Worm (Caenorhabditis elegans) whole organism, mixed stage, embryonic: ENCODE measurements around the gene Y11D7A.7.

Experiments used
- M03D4.4 ChIP-seq: sonication (generic microtip); optimal IDR thresholded peaks from 2 replicates; lab custom pipeline; 2017; ENCODE audit warnings: mild to moderate bottlenecking, missing genetic modification characterization, missing compliant biosample characterization
- bed-3 ChIP-seq: fragments of 200-800 bp; sonication (Bioruptor generic); optimal IDR thresholded peaks from 3 replicates; lab custom pipeline; 2018; ENCODE audit warnings: mild to moderate bottlenecking, missing genetic modification characterization, moderate library complexity, missing compliant biosample characterization
- blmp-1 ChIP-seq: fragments of 150-350 bp; optimal IDR thresholded peaks from 2 replicates; lab custom pipeline; 2014; ENCODE audit warnings: missing biosample characterization, missing genetic modification characterization
- ceh-39 ChIP-seq: fragments of 150-350 bp; optimal IDR thresholded peaks from 2 replicates; lab custom pipeline; 2014; ENCODE audit warnings: missing biosample characterization, missing genetic modification characterization
- ceh-83 ChIP-seq: fragments of 200-800 bp; sonication (Bioruptor generic); optimal IDR thresholded peaks from 2 replicates; lab custom pipeline; 2018; ENCODE audit warnings: mild to moderate bottlenecking, missing genetic modification characterization, missing compliant biosample characterization
- ces-1 ChIP-seq: fragments of 150-350 bp; optimal IDR thresholded peaks from 2 replicates; lab custom pipeline; 2014; ENCODE audit warnings: missing biosample characterization, missing genetic modification reagents, missing genetic modification characterization
- cnd-1 ChIP-seq: fragments of 200-800 bp; sonication (Bioruptor generic); optimal IDR thresholded peaks from 2 replicates; lab custom pipeline; 2018; ENCODE audit warnings: mild to moderate bottlenecking, missing genetic modification characterization, missing compliant biosample characterization
- drap-1 ChIP-seq: fragments of 200-800 bp; sonication (Bioruptor generic); optimal IDR thresholded peaks from 3 replicates; lab custom pipeline; 2018; ENCODE audit warnings: mild to moderate bottlenecking, missing genetic modification characterization, missing compliant biosample characterization
- elt-1 ChIP-seq: sonication (generic microtip); optimal IDR thresholded peaks from 2 replicates; lab custom pipeline; 2017; ENCODE audit warnings: missing genetic modification characterization, mild to moderate bottlenecking, missing compliant biosample characterization, antibody characterized with exemption, moderate library complexity, borderline replicate concordance; ENCODE audit not compliant: insufficient read depth
- elt-3 ChIP-seq: fragments of 150-350 bp; optimal IDR thresholded peaks from 2 replicates; lab custom pipeline; 2014; ENCODE audit warnings: missing biosample characterization, missing genetic modification characterization
- flh-1 ChIP-seq: fragments of 200-800 bp; sonication (Bioruptor generic); optimal IDR thresholded peaks from 2 replicates; lab custom pipeline; 2018; ENCODE audit warnings: mild to moderate bottlenecking, missing genetic modification characterization, moderate library complexity, missing compliant biosample characterization
- ham-2 ChIP-seq: fragments of 200-800 bp; sonication (Bioruptor generic); optimal IDR thresholded peaks from 2 replicates; lab custom pipeline; 2018; ENCODE audit warnings: mild to moderate bottlenecking, missing genetic modification characterization, missing compliant biosample characterization
- hlh-1 ChIP-seq: fragments of 150-350 bp; optimal IDR thresholded peaks from 2 replicates; lab custom pipeline; 2014; ENCODE audit warnings: missing biosample characterization, missing genetic modification reagents, missing genetic modification characterization
- lin-13 ChIP-seq: fragments of 150-350 bp; optimal IDR thresholded peaks from 2 replicates; lab custom pipeline; 2014; ENCODE audit warnings: missing biosample characterization, missing genetic modification characterization
- lsy-2 ChIP-seq: fragments of 150-350 bp; optimal IDR thresholded peaks from 2 replicates; lab custom pipeline; 2014; ENCODE audit warnings: missing biosample characterization, missing genetic modification characterization
- mep-1 ChIP-seq: fragments of 150-350 bp; optimal IDR thresholded peaks from 2 replicates; lab custom pipeline; 2017; ENCODE audit warnings: missing biosample characterization, missing genetic modification reagents, missing genetic modification characterization, inconsistent platforms
- mls-2 ChIP-seq: sonication (generic microtip); optimal IDR thresholded peaks from 2 replicates; lab custom pipeline; 2016; ENCODE audit warnings: mild to moderate bottlenecking, missing genetic modification characterization, moderate library complexity, missing compliant biosample characterization
- nhr-12 ChIP-seq: fragments of 150-350 bp; optimal IDR thresholded peaks from 2 replicates; lab custom pipeline; 2014; ENCODE audit warnings: missing biosample characterization, missing genetic modification characterization
- nhr-2 ChIP-seq: fragments of 150-350 bp; optimal IDR thresholded peaks from 2 replicates; lab custom pipeline; 2014; ENCODE audit warnings: missing biosample characterization, missing genetic modification characterization
- nhr-237 ChIP-seq: fragments of 150-350 bp; optimal IDR thresholded peaks from 2 replicates; lab custom pipeline; 2014; ENCODE audit warnings: missing biosample characterization, missing genetic modification characterization
- nhr-28 ChIP-seq: fragments of 150-350 bp; optimal IDR thresholded peaks from 2 replicates; lab custom pipeline; 2014; ENCODE audit warnings: missing biosample characterization, missing genetic modification characterization
- nhr-76 ChIP-seq: sonication (generic microtip); optimal IDR thresholded peaks from 2 replicates; lab custom pipeline; 2017; ENCODE audit warnings: missing biosample characterization, missing genetic modification characterization
- pha-4 ChIP-seq: fragments of 150-350 bp; optimal IDR thresholded peaks from 2 replicates; lab custom pipeline; 2018; ENCODE audit warnings: missing biosample characterization, missing genetic modification reagents, missing genetic modification characterization
- sem-2 ChIP-seq: fragments of 200-800 bp; sonication (Bioruptor generic); optimal IDR thresholded peaks from 2 replicates; lab custom pipeline; 2018; ENCODE audit warnings: mild to moderate bottlenecking, missing genetic modification characterization, missing compliant biosample characterization
- sptf-1 ChIP-seq: sonication (generic microtip); optimal IDR thresholded peaks from 2 replicates; lab custom pipeline; 2017; ENCODE audit warnings: mild to moderate bottlenecking, missing genetic modification characterization, moderate library complexity, missing compliant biosample characterization
- tbx-8 ChIP-seq: fragments of 200-800 bp; sonication (Bioruptor generic); optimal IDR thresholded peaks from 2 replicates; lab custom pipeline; 2018; ENCODE audit warnings: mild to moderate bottlenecking, missing genetic modification characterization, moderate library complexity, missing compliant biosample characterization
- unc-120 ChIP-seq: sonication (generic microtip); optimal IDR thresholded peaks from 2 replicates; lab custom pipeline; 2017; ENCODE audit warnings: missing genetic modification characterization, missing compliant biosample characterization; ENCODE audit not compliant: poor library complexity, severe bottlenecking
- unc-39 ChIP-seq: fragments of 150-350 bp; optimal IDR thresholded peaks from 2 replicates; lab custom pipeline; 2014; ENCODE audit warnings: missing biosample characterization, missing genetic modification characterization
- unc-62 ChIP-seq: fragments of 150-350 bp; optimal IDR thresholded peaks from 2 replicates; lab custom pipeline; 2014; ENCODE audit warnings: missing biosample characterization, missing genetic modification reagents, missing genetic modification characterization
- zip-8 ChIP-seq: fragments of 150-350 bp; optimal IDR thresholded peaks from 2 replicates; lab custom pipeline; 2014; ENCODE audit warnings: missing biosample characterization, missing genetic modification characterization
- ztf-11 ChIP-seq: fragments of 150-350 bp; optimal IDR thresholded peaks from 2 replicates; lab custom pipeline; 2014; ENCODE audit warnings: missing biosample characterization, missing genetic modification characterization

Y11D7A.7 gene

ce11 chrIV:9264513-9264912, 15.2 kb downstream of the Y11D7A.7 start:
- no peak for TF ChIP-seq lin-13
- TF ChIP-seq sptf-1 (tag; lab: Kevin White, UChicago) = no peak
- TF ChIP-seq cnd-1 (tag; lab: Kevin White, UChicago) = no peak
- no peak for TF ChIP-seq nhr-28 (tag; lab: Kevin White, UChicago)
- TF ChIP-seq drap-1 = no peak
- no peak for TF ChIP-seq elt-3 (tag; lab: Kevin White, UChicago)
- TF ChIP-seq nhr-237 = no peak
- TF ChIP-seq ztf-11 (tag; lab: Kevin White, UChicago) = no peak
- TF ChIP-seq tbx-8 (GFP tag; lab: Kevin White, UChicago) = no peak
- TF ChIP-seq sem-2 = no peak
- no peak for TF ChIP-seq flh-1 (GFP tag; lab: Kevin White, UChicago)
- no peak for TF ChIP-seq nhr-76 (tag; lab: Kevin White, UChicago)
- TF ChIP-seq lsy-2 (tag; lab: Kevin White, UChicago) = no peak
- TF ChIP-seq elt-1 = no peak
- TF ChIP-seq unc-39 = no peak
- no peak for TF ChIP-seq nhr-2
- TF ChIP-seq pha-4 (tag; lab: Kevin White, UChicago) = no peak
- no peak for TF ChIP-seq ces-1 (GFP tag; lab: Kevin White, UChicago)
- no peak for TF ChIP-seq M03D4.4 (tag; lab: Kevin White, UChicago)
- TF ChIP-seq, all 35 proteins: peak for 0

- TF ChIP-seq sem-2 (no peak), unc-62 (GFP tag; lab: Kevin White, UChicago) (no peak), hlh-1 (tag; lab: Kevin White, UChicago) (no peak), ceh-83 (no peak), unc-39 (no peak), nhr-12 (tag; lab: Kevin White, UChicago) (no peak), flh-1 (GFP tag; lab: Kevin White, UChicago) (no peak), sptf-1 (tag; lab: Kevin White, UChicago) (no peak), bed-3 (GFP tag; lab: Kevin White, UChicago) (no peak), ces-1 (GFP tag; lab: Kevin White, UChicago) (no peak), unc-120 (tag; lab: Kevin White, UChicago) (no peak), elt-1 (no peak), lsy-2 (tag; lab: Kevin White, UChicago) (no peak), zip-8 (tag; lab: Kevin White, UChicago) (no peak)
Observed at ce11 chrIV:9266464-9266863, 17.1 kb downstream of the Y11D7A.7 start, which contains the start of gene Y11D7A.19. Y11D7A.19 (minus strand) TSS chrIV:9266564.

- TF ChIP-seq nhr-2 (peak; percentile 74), cnd-1 (tag; lab: Kevin White, UChicago) (peak; percentile 28), zip-8 (tag; lab: Kevin White, UChicago) (no peak)
- TF ChIP-seq, all 35 proteins: peak for 2
Observed at ce11 chrIV:9267581-9267980, 18.3 kb downstream of the Y11D7A.7 start.

ce11 chrIV:9268916-9269315, 19.6 kb downstream of the Y11D7A.7 start:
- TF ChIP-seq mep-1 = peak; percentile 20
- TF ChIP-seq unc-120 (tag; lab: Kevin White, UChicago) = peak; percentile 7
- TF ChIP-seq ceh-83 = peak; percentile 37
- no peak for TF ChIP-seq nhr-12 (tag; lab: Kevin White, UChicago)
- TF ChIP-seq ceh-39 (tag; lab: Kevin White, UChicago) = peak; percentile 27
- TF ChIP-seq nhr-76 (tag; lab: Kevin White, UChicago) = no peak
- TF ChIP-seq sem-2 = no peak
- TF ChIP-seq M03D4.4 (tag; lab: Kevin White, UChicago) = peak; percentile 41
- peak; percentile 55 for TF ChIP-seq ham-2
- no peak for TF ChIP-seq nhr-2
- peak; percentile 14 for TF ChIP-seq tbx-8 (GFP tag; lab: Kevin White, UChicago)
- peak; percentile 1 for TF ChIP-seq lin-13
- TF ChIP-seq mls-2 = no peak
- peak; percentile 22 for TF ChIP-seq drap-1
- peak; percentile 46 for TF ChIP-seq unc-62 (GFP tag; lab: Kevin White, UChicago)
- peak; percentile 11 for TF ChIP-seq hlh-1 (tag; lab: Kevin White, UChicago)
- peak; percentile 68 for TF ChIP-seq ztf-11 (tag; lab: Kevin White, UChicago)
- TF ChIP-seq ces-1 (GFP tag; lab: Kevin White, UChicago) = no peak
- peak; percentile 32 for TF ChIP-seq cnd-1 (tag; lab: Kevin White, UChicago)

- TF ChIP-seq mep-1 (no peak), mls-2 (no peak), blmp-1 (tag; lab: Kevin White, UChicago) (no peak)
Observed at ce11 chrIV:9269796-9270195, 20.5 kb downstream of the Y11D7A.7 start, which contains the start of gene flh-3. flh-3 (plus strand) TSS chrIV:9270096.
